Fruit fly (Drosophila melanogaster) whole organism, wandering third instar larva: ENCODE data around the gene CG11977.

Source experiments
- Abd-B ChIP-seq: fragments of >200 bp; optimal IDR thresholded peaks from 2 replicates; lab custom pipeline; 2017; ENCODE audit warnings: missing biosample characterization, missing genetic modification characterization
- CG32264 ChIP-seq: fragments of 200-800 bp; sonication (Bioruptor generic); optimal IDR thresholded peaks from 2 replicates; lab custom pipeline; 2016; ENCODE audit warnings: missing biosample characterization, missing genetic modification characterization
- CG9705 ChIP-seq: fragments of 200-800 bp; sonication (Bioruptor generic); optimal IDR thresholded peaks from 2 replicates; lab custom pipeline; 2018; ENCODE audit warnings: missing biosample characterization, mild to moderate bottlenecking, missing genetic modification characterization
- CrebA ChIP-seq: fragments of 200-800 bp; sonication (Bioruptor generic); optimal IDR thresholded peaks from 2 replicates; lab custom pipeline; 2016; ENCODE audit warnings: missing biosample characterization, mild to moderate bottlenecking, missing genetic modification characterization, borderline replicate concordance
- Dfd ChIP-seq: fragments of >200 bp; optimal IDR thresholded peaks from 2 replicates; lab custom pipeline; 2017; ENCODE audit warnings: missing biosample characterization, missing genetic modification characterization
- Dif ChIP-seq: fragments of 200-275, 200-300 bp; sonication (Bioruptor generic); optimal IDR thresholded peaks from 2 replicates; lab custom pipeline; 2018; ENCODE audit warnings: missing biosample characterization, missing genetic modification characterization; ENCODE audit not compliant: partially characterized antibody
- GATAd ChIP-seq: sonication (Bioruptor generic); optimal IDR thresholded peaks from 2 replicates; lab custom pipeline; 2016; ENCODE audit warnings: missing biosample characterization, missing genetic modification characterization
- HLH106 ChIP-seq: fragments of 200-800 bp; optimal IDR thresholded peaks from 3 replicates; lab custom pipeline; 2019; ENCODE audit warnings: missing biosample characterization, mild to moderate bottlenecking, missing genetic modification characterization, moderate library complexity
- Hnf4 ChIP-seq: fragments of 200-800 bp; sonication (Bioruptor generic); optimal IDR thresholded peaks from 2 replicates; lab custom pipeline; 2016; ENCODE audit warnings: missing biosample characterization, mild to moderate bottlenecking, missing genetic modification characterization
- Hr78 ChIP-seq: fragments of >200 bp; optimal IDR thresholded peaks from 2 replicates; lab custom pipeline; 2017; ENCODE audit warnings: missing biosample characterization, missing genetic modification characterization
- Hr83 ChIP-seq: fragments of 200-300 bp; sonication (Bioruptor generic); optimal IDR thresholded peaks from 2 replicates; lab custom pipeline; 2016; ENCODE audit warnings: missing biosample characterization, mild to moderate bottlenecking, missing genetic modification characterization, moderate library complexity; ENCODE audit not compliant: poor library complexity, severe bottlenecking
- Jra ChIP-seq: sonication (Bioruptor generic); optimal IDR thresholded peaks from 2 replicates; lab custom pipeline; 2016; ENCODE audit warnings: missing biosample characterization, missing genetic modification characterization
- Mio ChIP-seq: sonication (Bioruptor generic); optimal IDR thresholded peaks from 2 replicates; lab custom pipeline; 2016; ENCODE audit warnings: missing biosample characterization, missing genetic modification characterization
- Myc ChIP-seq: fragments of >200 bp; optimal IDR thresholded peaks from 2 replicates; lab custom pipeline; 2017
- N ChIP-seq: fragments of >200 bp; optimal IDR thresholded peaks from 2 replicates; lab custom pipeline; 2018; ENCODE audit warnings: missing biosample characterization, missing external identifiers, missing genetic modification characterization
- OdsH ChIP-seq: fragments of 200-800 bp; sonication (Bioruptor generic); optimal IDR thresholded peaks from 2 replicates; lab custom pipeline; 2016; ENCODE audit warnings: missing biosample characterization, mild to moderate bottlenecking, missing genetic modification characterization
- Rel ChIP-seq, 2 experiments: fragments of 200-800 bp; sonication (Bioruptor generic) in 1 of 2; optimal IDR thresholded peaks; 2 replicates in 1 of 2; 3 replicates in 1 of 2; lab custom pipeline; 2016 to 2019; ENCODE audit warnings: mild to moderate bottlenecking in 2 of 2, missing biosample characterization in 2 of 2, missing genetic modification characterization in 2 of 2, moderate library complexity in 1 of 2
- Sp1 ChIP-seq: fragments of 200-800 bp; sonication (Bioruptor generic); optimal IDR thresholded peaks from 3 replicates; lab custom pipeline; 2019; ENCODE audit warnings: missing biosample characterization, mild to moderate bottlenecking, missing genetic modification characterization, moderate library complexity
- Vsx2 ChIP-seq: fragments of 200-300, 225-300 bp; sonication (Bioruptor generic); optimal IDR thresholded peaks from 2 replicates; lab custom pipeline; 2018; ENCODE audit warnings: missing biosample characterization, missing genetic modification characterization; ENCODE audit not compliant: partially characterized antibody
- br ChIP-seq: fragments of 200-800 bp; sonication (Bioruptor generic); optimal IDR thresholded peaks from 2 replicates; lab custom pipeline; 2016; ENCODE audit warnings: missing biosample characterization, missing genetic modification characterization
- brk ChIP-seq: fragments of 200-800 bp; sonication (Bioruptor generic); optimal IDR thresholded peaks from 2 replicates; lab custom pipeline; 2016; ENCODE audit warnings: missing biosample characterization, mild to moderate bottlenecking, missing genetic modification characterization
- dl ChIP-seq, 2 experiments: fragments of 175-275, 200-275 bp in 1 of 2; fragments of 200-275 bp in 1 of 2; sonication (Bioruptor generic); optimal IDR thresholded peaks; lab custom pipeline; 2018; ENCODE audit warnings: mild to moderate bottlenecking in 2 of 2, missing biosample characterization in 2 of 2, missing genetic modification characterization in 2 of 2, moderate library complexity in 2 of 2; ENCODE audit not compliant: partially characterized antibody in 2 of 2, insufficient read depth in 1 of 2
- dmrt93B ChIP-seq: fragments of 200-800 bp; sonication (Bioruptor generic); optimal IDR thresholded peaks from 2 replicates; lab custom pipeline; 2018; ENCODE audit warnings: missing biosample characterization, mild to moderate bottlenecking, missing genetic modification characterization
- dsf ChIP-seq: sonication (Bioruptor generic); optimal IDR thresholded peaks from 2 replicates; lab custom pipeline; 2016; ENCODE audit warnings: missing biosample characterization, missing genetic modification characterization, borderline replicate concordance
- ey ChIP-seq: fragments of 200-800 bp; sonication (Bioruptor generic); optimal IDR thresholded peaks from 2 replicates; lab custom pipeline; 2016; ENCODE audit warnings: missing biosample characterization, missing genetic modification characterization
- foxo ChIP-seq, 2 experiments: fragments of 200-800 bp; sonication (Bioruptor generic); optimal IDR thresholded peaks; 2 replicates in 1 of 2; 3 replicates in 1 of 2; lab custom pipeline; 2016 to 2017; ENCODE audit warnings: missing biosample characterization in 2 of 2, missing genetic modification characterization in 2 of 2
- fru ChIP-seq: fragments of 200-800 bp; sonication (Bioruptor generic); optimal IDR thresholded peaks from 3 replicates; lab custom pipeline; 2016; ENCODE audit warnings: missing biosample characterization, mild to moderate bottlenecking, missing genetic modification characterization
- h ChIP-seq: fragments of 200-800 bp; sonication (Bioruptor generic); optimal IDR thresholded peaks from 3 replicates; lab custom pipeline; 2016; ENCODE audit warnings: missing biosample characterization, mild to moderate bottlenecking, missing genetic modification characterization
- jim ChIP-seq: fragments of 175-275, 200-325 bp; sonication (Bioruptor generic); optimal IDR thresholded peaks from 2 replicates; lab custom pipeline; 2016; ENCODE audit warnings: missing biosample characterization, mild to moderate bottlenecking, missing genetic modification characterization
- lola ChIP-seq: fragments of >200 bp; optimal IDR thresholded peaks from 2 replicates; lab custom pipeline; 2017; ENCODE audit warnings: missing biosample characterization, missing genetic modification characterization
- pan ChIP-seq: fragments of >200 bp; optimal IDR thresholded peaks from 2 replicates; lab custom pipeline; 2017
- psq ChIP-seq: fragments of 200-800 bp; sonication (Bioruptor generic); optimal IDR thresholded peaks from 3 replicates; lab custom pipeline; 2017; ENCODE audit warnings: missing biosample characterization, mild to moderate bottlenecking, missing genetic modification characterization, moderate library complexity
- rgr ChIP-seq: fragments of 200-800 bp; sonication (Bioruptor generic); optimal IDR thresholded peaks from 3 replicates; lab custom pipeline; 2016; ENCODE audit warnings: missing biosample characterization, mild to moderate bottlenecking, missing genetic modification characterization
- sage ChIP-seq: fragments of 200-800 bp; sonication (Bioruptor generic); optimal IDR thresholded peaks from 2 replicates; lab custom pipeline; 2016; ENCODE audit warnings: missing biosample characterization, mild to moderate bottlenecking, missing genetic modification characterization
- sv ChIP-seq: fragments of 200-800 bp; sonication (Bioruptor generic); optimal IDR thresholded peaks from 3 replicates; lab custom pipeline; 2016; ENCODE audit warnings: missing biosample characterization, missing genetic modification characterization
- tai ChIP-seq: sonication (Bioruptor generic); optimal IDR thresholded peaks from 2 replicates; lab custom pipeline; 2016; ENCODE audit warnings: missing biosample characterization, missing genetic modification characterization
- usp ChIP-seq: fragments of >200 bp; optimal IDR thresholded peaks from 2 replicates; lab custom pipeline; 2017; ENCODE audit warnings: missing biosample characterization, missing genetic modification characterization
- woc ChIP-seq: sonication (Bioruptor generic); optimal IDR thresholded peaks from 2 replicates; lab custom pipeline; 2016; ENCODE audit warnings: missing biosample characterization, mild to moderate bottlenecking, missing genetic modification characterization

The CG11977 gene

dm6 chr3R:9033619-9034401 lies 36.3 kb downstream of the CG11977 start:
- TF ChIP-seq Hr83 (GFP tag; lab: Kevin White, UChicago) (peak; percentile 8), foxo (GFP tag; optimal IDR thresholded peaks at IDR 0.05; lab: Kevin White, UChicago) (peak in 1 of 2 experiments; percentile 84), dl (GFP tag; optimal IDR thresholded peaks at IDR 0.05; lab: Kevin White, UChicago; ENCODE audit: insufficient read depth in 1 of 2, partially characterized antibody in 2 of 2) (peak; percentile 60 to 72), usp (GFP tag; lab: Kevin White, UChicago) (no peak), tai (GFP tag; lab: Kevin White, UChicago) (peak; percentile 47), HLH106 (tag; lab: Kevin White, UChicago) (peak; percentile 89), N (GFP tag; lab: Kevin White, UChicago) (no peak), pan (no peak), woc (GFP tag; lab: Kevin White, UChicago) (peak; percentile 93), Myc (lab: Kevin White, UChicago) (peak; percentile 94), lola (GFP tag; lab: Kevin White, UChicago) (no peak), Dfd (GFP tag; lab: Kevin White, UChicago) (no peak), Mio (GFP tag; lab: Kevin White, UChicago) (no peak), br (GFP tag; lab: Kevin White, UChicago) (peak; percentile 75), sv (GFP tag; lab: Kevin White, UChicago) (peak; percentile 79), CrebA (GFP tag; lab: Kevin White, UChicago) (no peak), CG32264 (no peak), dsf (GFP tag; lab: Kevin White, UChicago) (peak; percentile 10), Rel (GFP tag; optimal IDR thresholded peaks at IDR 0.05; lab: Kevin White, UChicago) (peak; percentile 41), Rel (tag; optimal IDR thresholded peaks at IDR 0.05; lab: Kevin White, UChicago) (peak; percentile 55), ey (GFP tag; lab: Kevin White, UChicago) (peak; percentile 74), brk (GFP tag; lab: Kevin White, UChicago) (peak; percentile 73), Hr78 (GFP tag; lab: Kevin White, UChicago) (no peak), CG9705 (peak; percentile 71), h (GFP tag; lab: Kevin White, UChicago) (peak; percentile 83), Vsx2 (peak; percentile 54), sage (GFP tag; lab: Kevin White, UChicago) (peak; percentile 29), dmrt93B (peak; percentile 70), Sp1 (peak; percentile 92), OdsH (peak; percentile 82), Hnf4 (GFP tag; lab: Kevin White, UChicago) (peak; percentile 35), Jra (GFP tag; lab: Kevin White, UChicago) (peak; percentile 75), jim (GFP tag; lab: Kevin White, UChicago) (no peak), GATAd (GFP tag; lab: Kevin White, UChicago) (no peak), rgr (GFP tag; lab: Kevin White, UChicago) (peak; percentile 77), Dif (GFP tag; lab: Kevin White, UChicago) (peak; percentile 84), psq (GFP tag; lab: Kevin White, UChicago) (peak; percentile 90), fru (peak; percentile 86), Abd-B (GFP tag; lab: Kevin White, UChicago) (no peak)
- TF ChIP-seq, all 38 proteins: peak for 26

dm6 chr3R:9035252-9035651 lies 37.8 kb downstream of the CG11977 start:
- TF ChIP-seq OdsH (peak; percentile 11), dl (GFP tag; optimal IDR thresholded peaks at IDR 0.05; lab: Kevin White, UChicago; ENCODE audit: insufficient read depth in 1 of 2, partially characterized antibody in 2 of 2) (no peak), foxo (GFP tag; optimal IDR thresholded peaks at IDR 0.05; lab: Kevin White, UChicago) (peak in 1 of 2 experiments; percentile 51), fru (peak; percentile 34), GATAd (GFP tag; lab: Kevin White, UChicago) (no peak), dmrt93B (no peak), br (GFP tag; lab: Kevin White, UChicago) (no peak), usp (GFP tag; lab: Kevin White, UChicago) (no peak), jim (GFP tag; lab: Kevin White, UChicago) (no peak), rgr (GFP tag; lab: Kevin White, UChicago) (peak; percentile 17), dsf (GFP tag; lab: Kevin White, UChicago) (no peak), h (GFP tag; lab: Kevin White, UChicago) (peak; percentile 38), Hr83 (GFP tag; lab: Kevin White, UChicago) (no peak), Abd-B (GFP tag; lab: Kevin White, UChicago) (no peak), woc (GFP tag; lab: Kevin White, UChicago) (no peak), Mio (GFP tag; lab: Kevin White, UChicago) (no peak), sv (GFP tag; lab: Kevin White, UChicago) (no peak), psq (GFP tag; lab: Kevin White, UChicago) (peak; percentile 30), Dfd (GFP tag; lab: Kevin White, UChicago) (no peak), Myc (lab: Kevin White, UChicago) (no peak), Dif (GFP tag; lab: Kevin White, UChicago) (no peak), Sp1 (peak; percentile 23), sage (GFP tag; lab: Kevin White, UChicago) (no peak), HLH106 (tag; lab: Kevin White, UChicago) (peak; percentile 26), Hnf4 (GFP tag; lab: Kevin White, UChicago) (no peak), N (GFP tag; lab: Kevin White, UChicago) (no peak), ey (GFP tag; lab: Kevin White, UChicago) (peak; percentile 15), Hr78 (GFP tag; lab: Kevin White, UChicago) (no peak), tai (GFP tag; lab: Kevin White, UChicago) (no peak), Rel (GFP tag; optimal IDR thresholded peaks at IDR 0.05; lab: Kevin White, UChicago) (no peak), Rel (tag; optimal IDR thresholded peaks at IDR 0.05; lab: Kevin White, UChicago) (no peak), brk (GFP tag; lab: Kevin White, UChicago) (no peak), Jra (GFP tag; lab: Kevin White, UChicago) (no peak), CG9705 (no peak), Vsx2 (no peak), lola (GFP tag; lab: Kevin White, UChicago) (no peak), CrebA (GFP tag; lab: Kevin White, UChicago) (no peak), CG32264 (no peak), pan (no peak)
